Fruit fly (Drosophila melanogaster) whole organism, embryonic: ENCODE data around the gene CG5909.

ENCODE experiments used
- Ada2b ChIP-seq: fragments of 200-800 bp; sonication (Bioruptor generic); IDR thresholded peaks from 2 replicates; pipeline ENCODE4 v1.3.6; 2022; ENCODE audit warnings: missing biosample characterization, missing genetic modification characterization
- C15 ChIP-seq: fragments of 200-800 bp; sonication (Bioruptor generic); IDR thresholded peaks from 3 replicates; pipeline ENCODE4 v1.3.6; 2022; ENCODE audit warnings: missing biosample characterization, missing genetic modification characterization
- CG10366 ChIP-seq: fragments of 200-800 bp; sonication (Bioruptor generic); IDR thresholded peaks from 2 replicates; pipeline ENCODE4 v1.3.6; 2022; ENCODE audit warnings: missing biosample characterization, missing genetic modification characterization
- CG10654 ChIP-seq: fragments of 200-800 bp; sonication (Bioruptor generic); optimal IDR thresholded peaks from 2 replicates; lab custom pipeline; 2016; ENCODE audit warnings: missing biosample characterization, missing genetic modification characterization
- CG11247 ChIP-seq: fragments of 200-800 bp; sonication (Bioruptor generic); IDR thresholded peaks from 2 replicates; pipeline ENCODE4 v1.3.6; 2022; ENCODE audit warnings: missing biosample characterization, missing genetic modification characterization
- CG12104 ChIP-seq: fragments of 200-800 bp; sonication (Bioruptor generic); optimal IDR thresholded peaks from 3 replicates; lab custom pipeline; 2016; ENCODE audit warnings: missing biosample characterization, missing genetic modification characterization
- CG15696 ChIP-seq: fragments of 200-800 bp; sonication (Bioruptor generic); optimal IDR thresholded peaks from 2 replicates; lab custom pipeline; 2019; ENCODE audit warnings: missing biosample characterization, mild to moderate bottlenecking, missing genetic modification characterization, moderate library complexity
- CG1603 ChIP-seq: fragments of 200-800 bp; sonication (Bioruptor generic); optimal IDR thresholded peaks from 2 replicates; lab custom pipeline; 2019; ENCODE audit warnings: missing biosample characterization, mild to moderate bottlenecking, missing genetic modification characterization, moderate library complexity
- CG16813 ChIP-seq: fragments of 200-800 bp; sonication (Bioruptor generic); IDR thresholded peaks from 3 replicates; pipeline ENCODE4 v1.3.6; 2022; ENCODE audit warnings: missing biosample characterization, missing genetic modification characterization; ENCODE audit not compliant: partially characterized antibody
- CG30431 ChIP-seq: fragments of 200-800 bp; sonication (Bioruptor generic); optimal IDR thresholded peaks from 2 replicates; lab custom pipeline; 2017; ENCODE audit warnings: missing biosample characterization, missing genetic modification characterization
- CG34376 ChIP-seq: fragments of 200-800 bp; sonication (Bioruptor generic); optimal IDR thresholded peaks from 2 replicates; lab custom pipeline; 2018; ENCODE audit warnings: missing biosample characterization, mild to moderate bottlenecking, missing genetic modification characterization
- CG42726 ChIP-seq: fragments of 200-800 bp; sonication (Bioruptor generic); IDR thresholded peaks from 2 replicates; pipeline ENCODE4 v1.3.6; 2022; ENCODE audit warnings: missing biosample characterization, missing genetic modification characterization; ENCODE audit not compliant: partially characterized antibody
- CG4854 ChIP-seq: fragments of 200-800 bp; sonication (Bioruptor generic); optimal IDR thresholded peaks from 2 replicates; lab custom pipeline; 2016; ENCODE audit warnings: missing biosample characterization, missing genetic modification characterization, inconsistent platforms
- CG6654 ChIP-seq: fragments of 200-800 bp; sonication (Bioruptor generic); optimal IDR thresholded peaks from 2 replicates; lab custom pipeline; 2017; ENCODE audit warnings: missing biosample characterization, mild to moderate bottlenecking, missing genetic modification characterization
- CG6765 ChIP-seq: fragments of 200-800 bp; sonication (Bioruptor generic); optimal IDR thresholded peaks from 3 replicates; lab custom pipeline; 2017; ENCODE audit warnings: missing biosample characterization, mild to moderate bottlenecking, missing genetic modification characterization
- CG7556 ChIP-seq: fragments of 200-800 bp; sonication (Bioruptor generic); optimal IDR thresholded peaks from 2 replicates; lab custom pipeline; 2017; ENCODE audit warnings: missing biosample characterization, mild to moderate bottlenecking, missing genetic modification characterization
- CG7987 ChIP-seq: fragments of 200-800 bp; sonication (Bioruptor generic); optimal IDR thresholded peaks from 2 replicates; lab custom pipeline; 2018; ENCODE audit warnings: missing biosample characterization, mild to moderate bottlenecking, missing genetic modification characterization, moderate library complexity
- CG8478 ChIP-seq: fragments of >200 bp; optimal IDR thresholded peaks from 2 replicates; lab custom pipeline; 2018
- Chrac-16 ChIP-seq: fragments of 200-800 bp; sonication (Bioruptor generic); optimal IDR thresholded peaks from 3 replicates; lab custom pipeline; 2016; ENCODE audit warnings: missing biosample characterization, missing genetic modification characterization
- ERR ChIP-seq: fragments of 200-800 bp; sonication (Bioruptor generic); optimal IDR thresholded peaks from 2 replicates; lab custom pipeline; 2016; ENCODE audit warnings: missing biosample characterization, missing genetic modification characterization
- Ets97D ChIP-seq: fragments of 200-800 bp; sonication (Bioruptor generic); optimal IDR thresholded peaks from 3 replicates; lab custom pipeline; 2016; ENCODE audit warnings: missing biosample characterization, missing genetic modification characterization
- Fer1 ChIP-seq: fragments of 200-800 bp; sonication (Bioruptor generic); optimal IDR thresholded peaks from 2 replicates; lab custom pipeline; 2017; ENCODE audit warnings: missing biosample characterization, mild to moderate bottlenecking, missing genetic modification characterization
- Gug ChIP-seq: fragments of 200-800 bp; sonication (Bioruptor generic); IDR thresholded peaks from 4 replicates; pipeline ENCODE4 v1.3.6; 2022; ENCODE audit warnings: missing biosample characterization, missing genetic modification characterization
- H15 ChIP-seq: fragments of 200-800 bp; sonication (Bioruptor generic); IDR thresholded peaks from 3 replicates; pipeline ENCODE4 v1.3.6; 2022; ENCODE audit warnings: missing biosample characterization, missing genetic modification characterization
- MESR4 ChIP-seq: fragments of 200-800 bp; sonication (Bioruptor generic); optimal IDR thresholded peaks from 2 replicates; lab custom pipeline; 2018; ENCODE audit warnings: missing biosample characterization, mild to moderate bottlenecking, missing genetic modification characterization, moderate library complexity
- NK7.1 ChIP-seq: fragments of 200-800 bp; sonication (Bioruptor generic); optimal IDR thresholded peaks from 3 replicates; lab custom pipeline; 2016; ENCODE audit warnings: missing biosample characterization, missing genetic modification characterization
- Neu2 ChIP-seq: fragments of 200-800 bp; sonication (Bioruptor generic); optimal IDR thresholded peaks from 3 replicates; lab custom pipeline; 2016; ENCODE audit warnings: missing biosample characterization, missing genetic modification characterization, borderline replicate concordance
- Poxn ChIP-seq: fragments of 200-800 bp; sonication (Bioruptor generic); IDR thresholded peaks from 2 replicates; pipeline ENCODE4 v1.3.6; 2022; ENCODE audit warnings: missing biosample characterization, missing genetic modification characterization
- Sry-β ChIP-seq: fragments of 200-800 bp; sonication (Bioruptor generic); optimal IDR thresholded peaks from 2 replicates; lab custom pipeline; 2018; ENCODE audit warnings: missing biosample characterization, mild to moderate bottlenecking, missing genetic modification characterization, moderate library complexity
- Tbp ChIP-seq: fragments of >200 bp; optimal IDR thresholded peaks from 2 replicates; lab custom pipeline; 2018; ENCODE audit warnings: missing biosample characterization, missing genetic modification characterization
- Trl ChIP-seq, 3 experiments: fragments of >200 bp in 2 of 3; fragments of 200-800 bp in 1 of 3; sonication (Bioruptor generic) in 1 of 3; optimal IDR thresholded peaks; 2 replicates in 1 of 3; 3 replicates in 2 of 3; lab custom pipeline; 2016 to 2017; ENCODE audit warnings: missing biosample characterization in 1 of 3, missing genetic modification characterization in 1 of 3
- Usf ChIP-seq: fragments of 200-800 bp; sonication (Bioruptor generic); optimal IDR thresholded peaks from 2 replicates; lab custom pipeline; 2017; ENCODE audit warnings: missing genotype, missing biosample characterization, missing genetic modification characterization
- aop ChIP-seq: fragments of 200-800 bp; sonication (Bioruptor generic); IDR thresholded peaks from 2 replicates; pipeline ENCODE4 v1.3.6; 2022; ENCODE audit warnings: missing biosample characterization, missing genetic modification characterization
- bcd ChIP-seq: fragments of 200-800 bp; sonication (Bioruptor generic); optimal IDR thresholded peaks from 2 replicates; lab custom pipeline; 2017; ENCODE audit warnings: missing biosample characterization, mild to moderate bottlenecking, missing genetic modification characterization
- bsh ChIP-seq, 2 experiments: fragments of 200-800 bp; sonication (Bioruptor generic); optimal IDR thresholded peaks; 2 replicates each; lab custom pipeline; 2017 to 2018; ENCODE audit warnings: mild to moderate bottlenecking in 2 of 2, missing biosample characterization in 2 of 2, missing genetic modification characterization in 2 of 2, moderate library complexity in 1 of 2
- fd102C ChIP-seq: fragments of 200-800 bp; sonication (Bioruptor generic); optimal IDR thresholded peaks from 2 replicates; lab custom pipeline; 2018; ENCODE audit warnings: missing biosample characterization, mild to moderate bottlenecking, missing genetic modification characterization, moderate library complexity
- fd64A ChIP-seq: fragments of 200-800 bp; sonication (Bioruptor generic); optimal IDR thresholded peaks from 3 replicates; lab custom pipeline; 2018; ENCODE audit warnings: missing biosample characterization, mild to moderate bottlenecking, missing genetic modification characterization
- gce ChIP-seq: fragments of 200-800 bp; sonication (Bioruptor generic); IDR thresholded peaks from 3 replicates; pipeline ENCODE4 v1.3.6; 2022; ENCODE audit warnings: missing biosample characterization, missing genetic modification characterization
- ind ChIP-seq: fragments of 200-800 bp; sonication (Bioruptor generic); optimal IDR thresholded peaks from 3 replicates; lab custom pipeline; 2016; ENCODE audit warnings: missing biosample characterization, missing genetic modification characterization
- kni ChIP-seq: fragments of 200-800 bp; sonication (Bioruptor generic); optimal IDR thresholded peaks from 3 replicates; lab custom pipeline; 2017; ENCODE audit warnings: mild to moderate bottlenecking, missing biosample characterization, missing genetic modification reagents, missing genetic modification characterization
- knrl ChIP-seq: fragments of 200-800 bp; sonication (Bioruptor generic); IDR thresholded peaks from 3 replicates; pipeline ENCODE4 v1.3.6; 2022; ENCODE audit warnings: missing biosample characterization, missing genetic modification characterization; ENCODE audit not compliant: partially characterized antibody
- odd ChIP-seq: fragments of 200-800 bp; sonication (Bioruptor generic); optimal IDR thresholded peaks from 2 replicates; lab custom pipeline; 2017; ENCODE audit warnings: missing biosample characterization, mild to moderate bottlenecking, missing genetic modification characterization
- ranshi ChIP-seq: fragments of 200-800 bp; sonication (Bioruptor generic); IDR thresholded peaks from 2 replicates; pipeline ENCODE4 v1.3.6; 2022; ENCODE audit warnings: missing biosample characterization, missing genetic modification characterization
- run ChIP-seq: fragments of 200-800 bp; sonication (Bioruptor generic); optimal IDR thresholded peaks from 3 replicates; lab custom pipeline; 2018; ENCODE audit warnings: missing biosample characterization, mild to moderate bottlenecking, missing genetic modification characterization
- sc ChIP-seq, 3 experiments: fragments of >200 bp in 2 of 3; fragments of 200-800 bp in 1 of 3; sonication (Bioruptor generic) in 1 of 3; optimal IDR thresholded peaks; 2 replicates in 2 of 3; 3 replicates in 1 of 3; lab custom pipeline; 2017; ENCODE audit warnings: mild to moderate bottlenecking in 1 of 3, missing biosample characterization in 1 of 3, missing genetic modification characterization in 1 of 3, missing genetic modification reagents in 1 of 3
- tap ChIP-seq: fragments of 200-800 bp; optimal IDR thresholded peaks from 3 replicates; lab custom pipeline; 2019; ENCODE audit warnings: missing biosample characterization, mild to moderate bottlenecking, missing genetic modification characterization, moderate library complexity
- usp ChIP-seq: fragments of >200 bp; optimal IDR thresholded peaks from 2 replicates; lab custom pipeline; 2017; ENCODE audit warnings: missing biosample characterization, missing genetic modification characterization
- zen ChIP-seq: fragments of 200-800 bp; sonication (Bioruptor generic); optimal IDR thresholded peaks from 3 replicates; lab custom pipeline; 2018; ENCODE audit warnings: missing biosample characterization, mild to moderate bottlenecking, missing genetic modification characterization, moderate library complexity
- zfh1 ChIP-seq: fragments of 200-800 bp; sonication (Bioruptor generic); IDR thresholded peaks from 3 replicates; pipeline ENCODE4 v1.3.6; 2022; ENCODE audit warnings: missing biosample characterization, missing genetic modification characterization

The CG5909 gene

dm6 chr3R:27208724-27209343, 47.9 kb downstream of the CG5909 start (continued):
- TF ChIP-seq C15 (GFP tag; lab: Robert Waterston, UW) = no peak
- TF ChIP-seq CG7556 (GFP tag; lab: Kevin White, UChicago) = peak; percentile 23
- no peak for TF ChIP-seq aop (GFP tag; lab: Robert Waterston, UW)
- no peak for TF ChIP-seq Gug (GFP tag; lab: Robert Waterston, UW)
- no peak for TF ChIP-seq ERR (GFP tag; lab: Kevin White, UChicago)
- peak; percentile 30 for TF ChIP-seq tap (tag; lab: Kevin White, UChicago)
- TF ChIP-seq CG1603 = peak; percentile 55
- no peak for TF ChIP-seq Sry-β
- TF ChIP-seq fd64A (GFP tag; lab: Kevin White, UChicago) = peak; percentile 34
- TF ChIP-seq CG8478 (lab: Kevin White, UChicago) = no peak
- no peak for TF ChIP-seq run (tag; lab: Kevin White, UChicago)
- peak; percentile 51 for TF ChIP-seq bcd (GFP tag; lab: Kevin White, UChicago)
- peak; percentile 73 for TF ChIP-seq CG15696
- 0 out of 2 replicates have a peak, but pooled peaks have one; percentile 43 for TF ChIP-seq ranshi (GFP tag; lab: Robert Waterston, UW)
- TF ChIP-seq kni (GFP tag; lab: Kevin White, UChicago) = peak; percentile 89
- TF ChIP-seq CG10366 (GFP tag; lab: Robert Waterston, UW) = no peak
- no peak for TF ChIP-seq Neu2 (GFP tag; lab: Kevin White, UChicago)
- TF ChIP-seq CG11247 = 0 out of 2 replicates have a peak, but pooled peaks have one; percentile 38
- no peak for TF ChIP-seq Fer1
- TF ChIP-seq Tbp (GFP tag; lab: Kevin White, UChicago) = no peak
- no peak for TF ChIP-seq CG30431 (GFP tag; lab: Kevin White, UChicago)
- no peak for TF ChIP-seq Ets97D (GFP tag; lab: Kevin White, UChicago)
- TF ChIP-seq NK7.1 (GFP tag; lab: Kevin White, UChicago) = peak; percentile 27
- no peak for TF ChIP-seq knrl
- TF ChIP-seq H15 = no peak
- TF ChIP-seq sc (optimal IDR thresholded peaks at IDR 0.05; lab: Kevin White, UChicago) = no peak
- TF ChIP-seq sc (GFP tag; optimal IDR thresholded peaks at IDR 0.05; lab: Kevin White, UChicago) = peak; percentile 26
- TF ChIP-seq CG34376 (GFP tag; lab: Kevin White, UChicago) = no peak
- no peak for TF ChIP-seq ind (GFP tag; lab: Kevin White, UChicago)
- TF ChIP-seq odd (GFP tag; lab: Kevin White, UChicago) = peak; percentile 57
- peak; percentile 2 for TF ChIP-seq CG12104 (GFP tag; lab: Kevin White, UChicago)
- no peak for TF ChIP-seq usp (GFP tag; lab: Kevin White, UChicago)
- TF ChIP-seq MESR4 = no peak
- peak; percentile 64; the same call in 1 of the 3 replicates for TF ChIP-seq zfh1 (GFP tag; lab: Robert Waterston, UW)
- no peak for TF ChIP-seq CG6654 (GFP tag; lab: Kevin White, UChicago)
- no peak for TF ChIP-seq CG42726 (GFP tag; lab: Robert Waterston, UW)
- TF ChIP-seq CG6765 (GFP tag; lab: Kevin White, UChicago) = peak; percentile 25
- TF ChIP-seq CG7987 (GFP tag; lab: Kevin White, UChicago) = peak; percentile 38
- TF ChIP-seq fd102C (GFP tag; lab: Kevin White, UChicago) = peak; percentile 66
- TF ChIP-seq Ada2b = peak; percentile 25; the same call in 1 of the 2 replicates
- TF ChIP-seq Usf = peak; percentile 5
- no peak for TF ChIP-seq Chrac-16 (GFP tag; lab: Kevin White, UChicago)
- peak in 1 of 2 experiments; percentile 46 for TF ChIP-seq bsh (GFP tag; optimal IDR thresholded peaks at IDR 0.05; lab: Kevin White, UChicago)
- no peak for TF ChIP-seq CG16813
- no peak for TF ChIP-seq Poxn
- TF ChIP-seq gce (GFP tag; lab: Robert Waterston, UW) = peak; percentile 70; the same call in 1 of the 3 replicates
- no peak for TF ChIP-seq Trl (optimal IDR thresholded peaks at IDR 0.05; lab: Kevin White, UChicago)
- peak; percentile 58 for TF ChIP-seq Trl (GFP tag; optimal IDR thresholded peaks at IDR 0.05; lab: Kevin White, UChicago)
- TF ChIP-seq CG4854 = no peak
- TF ChIP-seq CG10654 (GFP tag; lab: Kevin White, UChicago) = peak; percentile 28
- peak; percentile 43 for TF ChIP-seq zen (tag; lab: Kevin White, UChicago)
